Fruit fly (Drosophila melanogaster) S2 (cell line): ENCODE measurements around the gene cDIP.

Experiments
- CG8478 ChIP-seq: fragments of >200 bp; optimal IDR thresholded peaks from 2 replicates; lab custom pipeline; 2018
- CTCF ChIP-seq, 2 experiments: fragments of >200 bp; optimal IDR thresholded peaks; 2 replicates each; lab custom pipeline; 2018

DNA sequence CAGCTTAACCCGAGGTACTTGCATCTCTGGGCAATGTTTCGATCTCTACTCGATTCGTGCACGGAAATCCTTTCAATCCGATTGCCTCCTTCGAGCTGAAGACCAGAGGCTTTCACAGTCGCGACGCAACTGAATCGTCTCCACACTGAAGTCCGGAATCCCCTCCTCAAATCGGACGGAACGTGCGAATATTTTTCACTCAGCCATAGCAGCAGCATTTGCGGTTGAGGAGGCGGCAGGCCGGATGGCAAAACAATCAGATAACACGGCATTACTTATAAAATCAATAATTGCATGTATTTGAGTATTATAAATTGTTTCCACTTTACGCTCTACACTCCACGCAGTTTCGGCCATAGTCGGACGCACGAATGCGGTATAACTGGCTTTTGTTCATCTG is 7.2 kb upstream of the cDIP start, which contains the start of gene Snmp1:
- TF ChIP-seq CG8478 = no peak
- TF ChIP-seq CTCF (optimal IDR thresholded peaks at IDR 0.05; lab: Kevin White, UChicago) = no peak
